Worm (Caenorhabditis elegans): ENCODE results near the gene F58F12.2.

F58F12.2 gene

DNA sequence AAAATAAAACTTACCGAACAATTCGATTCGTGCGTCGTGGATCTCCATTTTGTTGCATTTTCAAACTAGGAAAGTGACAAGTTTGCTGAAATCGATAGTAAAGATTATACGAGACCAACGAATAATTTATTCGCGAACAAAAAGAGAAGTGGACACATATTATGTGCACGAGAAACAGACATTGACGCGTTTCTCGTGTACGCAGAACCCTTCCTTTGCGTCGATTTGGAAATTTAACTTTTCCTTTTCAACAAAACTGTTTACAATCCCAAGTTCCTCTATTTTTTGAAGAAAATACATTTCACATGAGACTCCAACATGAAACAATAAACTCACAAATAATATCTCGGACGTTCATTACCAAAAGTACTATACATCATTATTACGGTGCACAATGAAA is 27.0 kb downstream of the F58F12.2 start, which contains the start of gene K10B2.4 (continued):
- TF ChIP-seq ekl-4 (GFP tag; IDR thresholded peaks at IDR 0.05) (peak; percentile 73), die-1 (tag; optimal IDR thresholded peaks at IDR 0.05) (no peak), nfyb-1 (GFP tag; IDR thresholded peaks at IDR 0.05) (peak; percentile 57; the same call in 1 of the 2 replicates), tlf-1 (GFP tag; optimal IDR thresholded peaks at IDR 0.05) (peak; percentile 43), sdz-38 (tag; optimal IDR thresholded peaks at IDR 0.05) (no peak), ztf-28 (GFP tag; IDR thresholded peaks at IDR 0.05) (no peak), lin-40 (tag; optimal IDR thresholded peaks at IDR 0.05) (peak; percentile 47), nfya-1 (tag; optimal IDR thresholded peaks at IDR 0.05; ENCODE audit: borderline replicate concordance, insufficient read depth) (no peak), dox-1 (GFP tag; IDR thresholded peaks at IDR 0.05) (peak; percentile 64), hmg-1.2 (GFP tag; IDR thresholded peaks at IDR 0.05) (0 out of 2 replicates have a peak, but pooled peaks have one; percentile 27), athp-1 (tag; optimal IDR thresholded peaks at IDR 0.05) (no peak), attf-3 (GFP tag; conservative IDR thresholded peaks at IDR 0.05) (no peak), madf-10 (tag; optimal IDR thresholded peaks at IDR 0.05) (no peak), somi-1 (GFP tag; optimal IDR thresholded peaks at IDR 0.05) (no peak), mcd-1 (GFP tag; IDR thresholded peaks at IDR 0.05) (peak; percentile 59; the same call in 1 of the 2 replicates), sptf-2 (GFP tag; optimal IDR thresholded peaks at IDR 0.05) (no peak), F39B2.1 (GFP tag; IDR thresholded peaks at IDR 0.05) (no peak), Y67H2A.10 (GFP tag; conservative IDR thresholded peaks at IDR 0.05) (0 out of 2 replicates have a peak, but pooled peaks have one; percentile 21), akir-1 (GFP tag; optimal IDR thresholded peaks at IDR 0.05) (peak; percentile 12), ztf-26 (tag; optimal IDR thresholded peaks at IDR 0.05) (no peak), cebp-2 (GFP tag; IDR thresholded peaks at IDR 0.05) (no peak), ceh-100 (GFP tag; IDR thresholded peaks at IDR 0.05) (peak; percentile 34; the same call in 1 of the 2 replicates), lin-35 (GFP tag; optimal IDR thresholded peaks at IDR 0.05) (peak in 1 of 3 experiments; percentile 47), dpl-1 (GFP tag; optimal IDR thresholded peaks at IDR 0.05) (peak; percentile 46), B0019.2 (GFP tag; conservative IDR thresholded peaks at IDR 0.05) (no peak), ZK185.1 (tag; optimal IDR thresholded peaks at IDR 0.05; ENCODE audit: poor library complexity, severe bottlenecking) (peak; percentile 58), him-1 (tag; optimal IDR thresholded peaks at IDR 0.05) (no peak), Y53F4B.3 (GFP tag; IDR thresholded peaks at IDR 0.05) (no peak), lsl-1 (GFP tag; optimal IDR thresholded peaks at IDR 0.05) (peak; percentile 7), nfya-2 (GFP tag; IDR thresholded peaks at IDR 0.05) (no peak)

DNA sequence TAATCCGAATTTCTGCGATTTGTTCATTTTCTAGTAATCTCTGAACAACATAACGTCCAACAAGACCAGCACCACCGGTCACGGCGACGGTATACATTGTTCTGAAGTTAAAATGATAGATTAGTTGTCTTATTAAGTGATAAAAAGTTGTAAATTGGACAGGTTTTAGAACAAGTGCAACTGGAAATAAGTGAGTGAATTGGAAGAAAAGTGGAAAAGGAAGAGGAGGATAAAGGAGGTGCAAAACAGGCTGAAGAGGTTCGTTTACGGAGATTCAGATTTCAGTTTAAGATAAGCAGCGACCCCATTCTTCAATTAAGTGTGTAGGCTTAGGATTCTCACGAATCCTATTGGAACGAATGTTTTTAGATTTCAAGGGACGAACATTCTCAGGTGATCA is 28.9 kb downstream of the F58F12.2 start, which contains the start of gene C32D5.12:
TSS of gene C32D5.12 (minus strand) at position 101 of the 400 bp plus-strand sequence.
- TF ChIP-seq ccch-3 (GFP tag; optimal IDR thresholded peaks at IDR 0.05) = no peak
- TF ChIP-seq F23B12.7 (tag; optimal IDR thresholded peaks at IDR 0.05; ENCODE audit: insufficient read depth) = no peak
- TF ChIP-seq mcd-1 (GFP tag; IDR thresholded peaks at IDR 0.05) = no peak
- no peak for TF ChIP-seq ztf-25 (GFP tag; IDR thresholded peaks at IDR 0.05)
- no peak for TF ChIP-seq ztf-3 (GFP tag; optimal IDR thresholded peaks at IDR 0.05)
- no peak for TF ChIP-seq Y53F4B.3 (GFP tag; IDR thresholded peaks at IDR 0.05)
- TF ChIP-seq B0336.3 (GFP tag; IDR thresholded peaks at IDR 0.05) = no peak
- no peak for TF ChIP-seq C06A6.2 (GFP tag; conservative IDR thresholded peaks at IDR 0.05)

DNA sequence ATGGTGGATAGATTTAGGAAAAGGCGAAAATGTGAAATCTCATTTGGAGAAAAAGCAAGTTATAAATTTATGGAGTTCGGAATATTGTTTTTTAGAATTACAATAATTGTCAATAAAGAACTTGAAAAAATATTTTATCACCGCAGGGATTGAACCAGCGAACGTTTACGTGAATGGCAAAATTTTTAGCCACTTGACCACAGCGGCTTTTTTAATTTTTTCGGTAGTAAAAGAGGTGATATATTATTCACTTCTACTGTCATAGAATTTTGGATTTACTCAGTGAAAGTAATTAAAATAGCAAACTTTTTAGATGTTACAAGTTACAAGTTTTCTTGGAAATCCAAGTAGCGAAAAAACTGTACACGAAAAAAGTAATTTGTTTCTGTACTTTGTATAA is 29.6 kb downstream of the F58F12.2 start:
- TF ChIP-seq cebp-1 (GFP tag; IDR thresholded peaks at IDR 0.05) = no peak
- no peak for TF ChIP-seq cebp-1 (tag; optimal IDR thresholded peaks at IDR 0.05)
- TF ChIP-seq K11D2.4 (GFP tag; IDR thresholded peaks at IDR 0.05) = no peak
- TF ChIP-seq ztf-26 (tag; optimal IDR thresholded peaks at IDR 0.05) = no peak
- TF ChIP-seq lin-54 (GFP tag; optimal IDR thresholded peaks at IDR 0.05) = peak; percentile 37
- no peak for TF ChIP-seq dox-1 (GFP tag; IDR thresholded peaks at IDR 0.05)
- peak; percentile 25 for TF ChIP-seq die-1 (tag; optimal IDR thresholded peaks at IDR 0.05)
- TF ChIP-seq nhr-179 (tag; optimal IDR thresholded peaks at IDR 0.05) = no peak
- TF ChIP-seq sptf-2 (GFP tag; optimal IDR thresholded peaks at IDR 0.05) = no peak
- peak; percentile 50 for TF ChIP-seq athp-1 (tag; optimal IDR thresholded peaks at IDR 0.05)
- TF ChIP-seq madf-6 (GFP tag; IDR thresholded peaks at IDR 0.05) = peak; percentile 49; the same call in 1 of the 2 replicates
- TF ChIP-seq let-526 (GFP tag; IDR thresholded peaks at IDR 0.05) = no peak
- TF ChIP-seq hmg-20 (GFP tag; IDR thresholded peaks at IDR 0.05) = no peak
- TF ChIP-seq tlf-1 (GFP tag; optimal IDR thresholded peaks at IDR 0.05) = no peak
- TF ChIP-seq F57A8.1 (GFP tag; optimal IDR thresholded peaks at IDR 0.05) = no peak
- no peak for TF ChIP-seq F39B2.1 (GFP tag; IDR thresholded peaks at IDR 0.05)
- TF ChIP-seq Y95B8A.8 (GFP tag; IDR thresholded peaks at IDR 0.05) = no peak

Measured in whole organism, young adult.